Fruit fly (Drosophila melanogaster) whole organism, embryonic: ENCODE measurements around the gene mthl2.

Experiments used
- Adf1 ChIP-seq: fragments of 200-800 bp; sonication (Bioruptor generic); IDR thresholded peaks from 2 replicates; pipeline ENCODE4 v1.3.6; 2022; ENCODE audit warnings: missing biosample characterization, missing genetic modification characterization
- Bdp1 ChIP-seq: fragments of 200-800 bp; sonication (Bioruptor generic); optimal IDR thresholded peaks from 3 replicates; lab custom pipeline; 2016; ENCODE audit warnings: missing biosample characterization, missing genetic modification characterization
- Bteb2 ChIP-seq: fragments of 200-800 bp; sonication (Bioruptor generic); optimal IDR thresholded peaks from 2 replicates; lab custom pipeline; 2016; ENCODE audit warnings: missing biosample characterization, missing genetic modification characterization
- CG10565 ChIP-seq: fragments of 200-800 bp; sonication (Bioruptor generic); optimal IDR thresholded peaks from 3 replicates; lab custom pipeline; 2016; ENCODE audit warnings: missing biosample characterization, mild to moderate bottlenecking, missing genetic modification characterization
- CG11398 ChIP-seq: fragments of 200-800 bp; sonication (Bioruptor generic); optimal IDR thresholded peaks from 2 replicates; lab custom pipeline; 2016; ENCODE audit warnings: missing biosample characterization, missing genetic modification characterization
- CG13296 ChIP-seq: fragments of 200-800 bp; sonication (Bioruptor generic); optimal IDR thresholded peaks from 3 replicates; lab custom pipeline; 2018; ENCODE audit warnings: missing biosample characterization, mild to moderate bottlenecking, missing genetic modification characterization
- CG14441 ChIP-seq: fragments of 200-800 bp; sonication (Bioruptor generic); IDR thresholded peaks from 2 replicates; pipeline ENCODE4 v1.3.6; 2022; ENCODE audit warnings: missing biosample characterization, missing genetic modification characterization
- CG18011 ChIP-seq: fragments of 200-800 bp; sonication (Bioruptor generic); optimal IDR thresholded peaks from 2 replicates; lab custom pipeline; 2017; ENCODE audit warnings: missing biosample characterization, missing genetic modification characterization, mild to moderate bottlenecking, moderate library complexity, missing genotype
- CG18476 ChIP-seq: fragments of 200-800 bp; sonication (Bioruptor generic); optimal IDR thresholded peaks from 2 replicates; lab custom pipeline; 2016; ENCODE audit warnings: missing biosample characterization, mild to moderate bottlenecking, missing genetic modification characterization
- CG2678 ChIP-seq: fragments of 200-800 bp; sonication (Bioruptor generic); optimal IDR thresholded peaks from 3 replicates; lab custom pipeline; 2019; ENCODE audit warnings: missing biosample characterization, mild to moderate bottlenecking, missing genetic modification characterization, moderate library complexity
- CG2889 ChIP-seq: fragments of 200-800 bp; sonication (Bioruptor generic); IDR thresholded peaks from 3 replicates; pipeline ENCODE4 v1.3.6; 2022; ENCODE audit warnings: missing biosample characterization, missing genetic modification characterization
- CG31224 ChIP-seq: fragments of 200-800 bp; sonication (Bioruptor generic); IDR thresholded peaks from 2 replicates; pipeline ENCODE4 v1.3.6; 2022; ENCODE audit warnings: missing biosample characterization, missing genetic modification characterization
- CG34376 ChIP-seq: fragments of 200-800 bp; sonication (Bioruptor generic); optimal IDR thresholded peaks from 2 replicates; lab custom pipeline; 2018; ENCODE audit warnings: missing biosample characterization, mild to moderate bottlenecking, missing genetic modification characterization
- CG4617 ChIP-seq: fragments of 200-800 bp; sonication (Bioruptor generic); optimal IDR thresholded peaks from 3 replicates; lab custom pipeline; 2016; ENCODE audit warnings: missing biosample characterization, missing genetic modification characterization, borderline replicate concordance
- CG4820 ChIP-seq: fragments of 200-800 bp; sonication (Bioruptor generic); optimal IDR thresholded peaks from 3 replicates; lab custom pipeline; 2016; ENCODE audit warnings: missing biosample characterization, missing genetic modification characterization
- CG8089 ChIP-seq: fragments of 200-800 bp; sonication (Bioruptor generic); optimal IDR thresholded peaks from 3 replicates; lab custom pipeline; 2016; ENCODE audit warnings: missing biosample characterization, missing genetic modification characterization
- CG8290 ChIP-seq, 3 experiments: fragments of 200-800 bp; sonication (Bioruptor generic); optimal IDR thresholded peaks; 2 replicates each; lab custom pipeline; 2016 to 2019; ENCODE audit warnings: missing biosample characterization in 3 of 3, missing genetic modification characterization in 3 of 3, mild to moderate bottlenecking in 2 of 3, moderate library complexity in 1 of 3
- Eip74EF ChIP-seq, 2 experiments: fragments of 200-800 bp in 1 of 2; fragments of >200 bp in 1 of 2; sonication (Bioruptor generic) in 1 of 2; optimal IDR thresholded peaks; 2 replicates each; lab custom pipeline; 2017 to 2019; ENCODE audit warnings: missing biosample characterization in 2 of 2, missing genetic modification characterization in 2 of 2, mild to moderate bottlenecking in 1 of 2, moderate library complexity in 1 of 2
- Gug ChIP-seq: fragments of 200-800 bp; sonication (Bioruptor generic); IDR thresholded peaks from 4 replicates; pipeline ENCODE4 v1.3.6; 2022; ENCODE audit warnings: missing biosample characterization, missing genetic modification characterization
- Hey ChIP-seq: fragments of 200-800 bp; sonication (Bioruptor generic); optimal IDR thresholded peaks from 3 replicates; lab custom pipeline; 2018; ENCODE audit warnings: missing biosample characterization, mild to moderate bottlenecking, missing genetic modification characterization
- Mad ChIP-seq: fragments of 200-800 bp; sonication (Bioruptor generic); optimal IDR thresholded peaks from 2 replicates; lab custom pipeline; 2016; ENCODE audit warnings: missing biosample characterization, missing genetic modification characterization
- Myb ChIP-seq: fragments of 200-800 bp; sonication (Bioruptor generic); optimal IDR thresholded peaks from 2 replicates; lab custom pipeline; 2016; ENCODE audit warnings: missing biosample characterization, missing genetic modification characterization
- NC2α ChIP-seq: fragments of 200-800 bp; sonication (Bioruptor generic); optimal IDR thresholded peaks from 2 replicates; lab custom pipeline; 2016; ENCODE audit warnings: missing biosample characterization, missing genetic modification characterization
- NFAT ChIP-seq: fragments of 200-800 bp; sonication (Bioruptor generic); IDR thresholded peaks from 2 replicates; pipeline ENCODE4 v1.3.6; 2022; ENCODE audit warnings: missing biosample characterization, missing genetic modification characterization
- Optix ChIP-seq: fragments of 200-800 bp; sonication (Bioruptor generic); IDR thresholded peaks from 3 replicates; pipeline ENCODE4 v1.3.6; 2022; ENCODE audit warnings: missing biosample characterization, missing genetic modification characterization
- ab ChIP-seq: fragments of 200-800 bp; sonication (Bioruptor generic); optimal IDR thresholded peaks from 2 replicates; lab custom pipeline; 2016; ENCODE audit warnings: missing biosample characterization, missing genetic modification characterization
- cato ChIP-seq: fragments of 200-800 bp; sonication (Bioruptor generic); optimal IDR thresholded peaks from 2 replicates; lab custom pipeline; 2016; ENCODE audit warnings: missing biosample characterization, missing genetic modification characterization, borderline replicate concordance
- chinmo ChIP-seq: fragments of 200-800 bp; sonication (Bioruptor generic); IDR thresholded peaks from 4 replicates; pipeline ENCODE4 v1.3.6; 2022; ENCODE audit warnings: missing biosample characterization, missing genetic modification characterization; ENCODE audit not compliant: partially characterized antibody
- fd64A ChIP-seq: fragments of 200-800 bp; sonication (Bioruptor generic); optimal IDR thresholded peaks from 3 replicates; lab custom pipeline; 2018; ENCODE audit warnings: missing biosample characterization, mild to moderate bottlenecking, missing genetic modification characterization
- fd96Cb ChIP-seq: fragments of 200-800 bp; sonication (Bioruptor generic); optimal IDR thresholded peaks from 2 replicates; lab custom pipeline; 2018; ENCODE audit warnings: missing biosample characterization, mild to moderate bottlenecking, missing genetic modification characterization, moderate library complexity
- gfzf ChIP-seq: fragments of 200-800 bp; sonication (Bioruptor generic); optimal IDR thresholded peaks from 2 replicates; lab custom pipeline; 2016; ENCODE audit warnings: missing biosample characterization, mild to moderate bottlenecking, missing genetic modification characterization, moderate library complexity
- grn ChIP-seq: fragments of 200-800 bp; sonication (Bioruptor generic); optimal IDR thresholded peaks from 3 replicates; lab custom pipeline; 2017; ENCODE audit warnings: missing biosample characterization, missing genetic modification characterization
- inv ChIP-seq: fragments of 200-800 bp; sonication (Bioruptor generic); IDR thresholded peaks from 2 replicates; pipeline ENCODE4 v1.3.6; 2022; ENCODE audit warnings: missing biosample characterization, missing genetic modification characterization; ENCODE audit not compliant: partially characterized antibody
- kay ChIP-seq: fragments of 200-800 bp; sonication (Bioruptor generic); optimal IDR thresholded peaks from 2 replicates; lab custom pipeline; 2016; ENCODE audit warnings: missing biosample characterization, missing genetic modification characterization
- klu ChIP-seq: fragments of 200-800 bp; sonication (Bioruptor generic); IDR thresholded peaks from 2 replicates; pipeline ENCODE4 v1.3.6; 2022; ENCODE audit warnings: missing biosample characterization, missing genetic modification characterization
- kni ChIP-seq: fragments of 200-800 bp; sonication (Bioruptor generic); optimal IDR thresholded peaks from 3 replicates; lab custom pipeline; 2017; ENCODE audit warnings: mild to moderate bottlenecking, missing biosample characterization, missing genetic modification reagents, missing genetic modification characterization
- lab ChIP-seq: fragments of 200-800 bp; sonication (Bioruptor generic); optimal IDR thresholded peaks from 3 replicates; lab custom pipeline; 2017; ENCODE audit warnings: missing biosample characterization, missing genetic modification characterization, mild to moderate bottlenecking, moderate library complexity, missing genetic modification reagents
- lola ChIP-seq, 3 experiments: fragments of >200 bp in 2 of 3; fragments of 200-800 bp in 1 of 3; sonication (Bioruptor generic) in 1 of 3; optimal IDR thresholded peaks; 2 replicates each; lab custom pipeline; 2017 to 2019; ENCODE audit warnings: missing biosample characterization in 3 of 3, missing genetic modification characterization in 3 of 3, mild to moderate bottlenecking in 1 of 3, moderate library complexity in 1 of 3
- nerfin-2 ChIP-seq: fragments of 200-800 bp; sonication (Bioruptor generic); IDR thresholded peaks from 2 replicates; pipeline ENCODE4 v1.3.6; 2022; ENCODE audit warnings: missing biosample characterization, missing genetic modification characterization; ENCODE audit not compliant: partially characterized antibody
- oc ChIP-seq: fragments of 200-800 bp; sonication (Bioruptor generic); optimal IDR thresholded peaks from 2 replicates; lab custom pipeline; 2018; ENCODE audit warnings: missing biosample characterization, mild to moderate bottlenecking, missing genetic modification characterization, moderate library complexity
- pum ChIP-seq: fragments of 200-800 bp; sonication (Bioruptor generic); optimal IDR thresholded peaks from 2 replicates; lab custom pipeline; 2016; ENCODE audit warnings: missing biosample characterization, missing genetic modification characterization
- row ChIP-seq: fragments of 200-800 bp; sonication (Bioruptor generic); IDR thresholded peaks from 3 replicates; pipeline ENCODE4 v1.3.6; 2022; ENCODE audit warnings: missing biosample characterization, missing genetic modification characterization
- sisA ChIP-seq: fragments of 200-800 bp; sonication (Bioruptor generic); IDR thresholded peaks from 2 replicates; pipeline ENCODE4 v1.3.6; 2022; ENCODE audit warnings: missing biosample characterization, missing genetic modification characterization
- tup ChIP-seq: fragments of 200-800 bp; sonication (Bioruptor generic); optimal IDR thresholded peaks from 2 replicates; lab custom pipeline; 2016; ENCODE audit warnings: missing biosample characterization, mild to moderate bottlenecking, missing genetic modification characterization, moderate library complexity
- vnd ChIP-seq: fragments of 200-800 bp; sonication (Bioruptor generic); IDR thresholded peaks from 3 replicates; pipeline ENCODE4 v1.3.6; 2022; ENCODE audit warnings: missing biosample characterization, missing genetic modification characterization; ENCODE audit not compliant: partially characterized antibody
- vvl ChIP-seq: fragments of 200-800 bp; sonication (Bioruptor generic); IDR thresholded peaks from 2 replicates; pipeline ENCODE4 v1.3.6; 2022; ENCODE audit warnings: missing biosample characterization, missing genetic modification characterization
- wdn ChIP-seq: fragments of 200-800 bp; sonication (Bioruptor generic); IDR thresholded peaks from 2 replicates; pipeline ENCODE4 v1.3.6; 2022; ENCODE audit warnings: missing biosample characterization, missing genetic modification characterization
- zen2 ChIP-seq: fragments of 200-800 bp; sonication (Bioruptor generic); IDR thresholded peaks from 3 replicates; pipeline ENCODE4 v1.3.6; 2022; ENCODE audit warnings: missing biosample characterization, missing genetic modification characterization; ENCODE audit not compliant: partially characterized antibody

The mthl2 gene

dm6 chr3L:5634188-5634894 is 29.8 kb downstream of the mthl2 start (continued):
- TF ChIP-seq CG18011 (GFP tag; lab: Kevin White, UChicago) (no peak), Mad (no peak), cato (GFP tag; lab: Kevin White, UChicago) (no peak), CG34376 (GFP tag; lab: Kevin White, UChicago) (no peak), nerfin-2 (no peak), chinmo (GFP tag; lab: Robert Waterston, UW) (peak; percentile 92; the same call in 3 of the 4 replicates), Adf1 (no peak), Myb (GFP tag; lab: Kevin White, UChicago) (no peak), CG10565 (no peak), CG8290 (GFP tag; optimal IDR thresholded peaks at IDR 0.05; lab: Kevin White, UChicago) (no peak), CG8290 (tag; optimal IDR thresholded peaks at IDR 0.05; lab: Kevin White, UChicago) (peak in 1 of 2 experiments; percentile 7), CG11398 (GFP tag; lab: Kevin White, UChicago) (no peak), CG2889 (GFP tag; lab: Robert Waterston, UW) (no peak), ab (GFP tag; lab: Kevin White, UChicago) (no peak), wdn (no peak), CG13296 (no peak), kay (no peak), CG8089 (GFP tag; lab: Kevin White, UChicago) (no peak), row (GFP tag; lab: Robert Waterston, UW) (peak; percentile 21; the same call in 1 of the 3 replicates), kni (GFP tag; lab: Kevin White, UChicago) (peak; percentile 73), NC2α (GFP tag; lab: Kevin White, UChicago) (no peak), Eip74EF (GFP tag; optimal IDR thresholded peaks at IDR 0.05; lab: Kevin White, UChicago) (peak in 1 of 2 experiments; percentile 13), zen2 (GFP tag; lab: Robert Waterston, UW) (0 out of 3 replicates have a peak, but pooled peaks have one; percentile 39), gfzf (peak; percentile 31), inv (GFP tag; lab: Robert Waterston, UW) (no peak), grn (peak; percentile 10), CG4820 (GFP tag; lab: Kevin White, UChicago) (no peak), Optix (GFP tag; lab: Robert Waterston, UW) (no peak), CG31224 (no peak), fd96Cb (tag; lab: Kevin White, UChicago) (no peak), tup (GFP tag; lab: Kevin White, UChicago) (no peak), Bdp1 (GFP tag; lab: Kevin White, UChicago) (no peak), fd64A (no peak), klu (GFP tag; lab: Robert Waterston, UW) (no peak), Bteb2 (GFP tag; lab: Kevin White, UChicago) (no peak), Hey (no peak), lola (GFP tag; optimal IDR thresholded peaks at IDR 0.05; lab: Kevin White, UChicago) (no peak), NFAT (no peak), CG14441 (GFP tag; lab: Robert Waterston, UW) (no peak), oc (tag; lab: Kevin White, UChicago) (no peak), sisA (no peak), pum (GFP tag; lab: Kevin White, UChicago) (no peak), CG18476 (GFP tag; lab: Kevin White, UChicago) (no peak), vvl (GFP tag; lab: Robert Waterston, UW) (peak; percentile 17; the same call in 1 of the 2 replicates), CG2678 (tag; lab: Kevin White, UChicago) (no peak), vnd (GFP tag; lab: Robert Waterston, UW) (no peak), CG4617 (no peak), Gug (GFP tag; lab: Robert Waterston, UW) (no peak), lab (GFP tag; lab: Kevin White, UChicago) (no peak)
